Worm (Caenorhabditis elegans) whole organism, midembryonic: ENCODE data around the gene srv-15.

Experiments used
- flt-1 ChIP-seq: fragments of 200-800 bp; sonication (Bioruptor generic); IDR thresholded peaks from 2 replicates; pipeline ENCODE4 v1.3.6; 2022; ENCODE audit warnings: missing genetic modification characterization, missing compliant biosample characterization
- ref-1 ChIP-seq: fragments of 200-800 bp; sonication (Bioruptor generic); conservative IDR thresholded peaks from 2 replicates; pipeline ENCODE4 v1.3.6; 2022; ENCODE audit warnings: missing genetic modification reagents, missing genetic modification characterization, missing compliant biosample characterization
- tab-1 ChIP-seq: fragments of 200-800 bp; sonication (Bioruptor generic); IDR thresholded peaks from 2 replicates; pipeline ENCODE4 v1.3.6; 2022; ENCODE audit warnings: missing genetic modification characterization, missing compliant biosample characterization
- ztf-29 ChIP-seq: fragments of 200-800 bp; sonication (Bioruptor generic); IDR thresholded peaks from 2 replicates; pipeline ENCODE4 v1.3.6; 2022; ENCODE audit warnings: missing genetic modification reagents, missing genetic modification characterization, missing compliant biosample characterization

- TF ChIP-seq ztf-29 (GFP tag; lab: Robert Waterston, UW): no peak
- TF ChIP-seq flt-1 (GFP tag; lab: Robert Waterston, UW): no peak
- no peak for TF ChIP-seq ref-1
- TF ChIP-seq tab-1 (GFP tag; lab: Robert Waterston, UW): no peak
These were observed 1.9 kb downstream of the srv-15 start for ce11 chrIV:15908251-15908650.
